Worm (Caenorhabditis elegans) whole organism, midembryonic: Measurements from ENCODE around the gene oac-50.

Experiments used
- T22C8.4 ChIP-seq: fragments of 200-800 bp; sonication (Bioruptor generic); IDR thresholded peaks from 2 replicates; pipeline ENCODE4 v1.3.6; 2022; ENCODE audit warnings: missing genetic modification characterization, missing compliant biosample characterization
- cog-1 ChIP-seq: sonication (generic microtip); optimal IDR thresholded peaks from 2 replicates; lab custom pipeline; 2016; ENCODE audit warnings: missing genetic modification characterization, missing compliant biosample characterization
- flt-1 ChIP-seq: fragments of 200-800 bp; sonication (Bioruptor generic); IDR thresholded peaks from 2 replicates; pipeline ENCODE4 v1.3.6; 2022; ENCODE audit warnings: missing genetic modification characterization, missing compliant biosample characterization
- klf-2 ChIP-seq: fragments of 200-800 bp; sonication (Bioruptor generic); conservative IDR thresholded peaks from 2 replicates; pipeline ENCODE4 v1.3.6; 2022; ENCODE audit warnings: missing genetic modification reagents, missing genetic modification characterization, missing compliant biosample characterization
- med-1 ChIP-seq: sonication (generic microtip); optimal IDR thresholded peaks from 2 replicates; lab custom pipeline; 2017; ENCODE audit warnings: missing genetic modification characterization, mild to moderate bottlenecking, missing compliant biosample characterization, antibody characterized with exemption, missing genetic modification reagents; ENCODE audit not compliant: insufficient read depth
- ref-1 ChIP-seq: fragments of 200-800 bp; sonication (Bioruptor generic); conservative IDR thresholded peaks from 2 replicates; pipeline ENCODE4 v1.3.6; 2022; ENCODE audit warnings: missing genetic modification reagents, missing genetic modification characterization, missing compliant biosample characterization
- tab-1 ChIP-seq: fragments of 200-800 bp; sonication (Bioruptor generic); IDR thresholded peaks from 2 replicates; pipeline ENCODE4 v1.3.6; 2022; ENCODE audit warnings: missing genetic modification characterization, missing compliant biosample characterization
- ztf-23 ChIP-seq: fragments of 200-800 bp; sonication (Bioruptor generic); IDR thresholded peaks from 2 replicates; pipeline ENCODE4 v1.3.6; 2022; ENCODE audit warnings: missing genetic modification reagents, missing genetic modification characterization, missing compliant biosample characterization
- ztf-29 ChIP-seq: fragments of 200-800 bp; sonication (Bioruptor generic); IDR thresholded peaks from 2 replicates; pipeline ENCODE4 v1.3.6; 2022; ENCODE audit warnings: missing genetic modification reagents, missing genetic modification characterization, missing compliant biosample characterization

The oac-50 gene

DNA sequence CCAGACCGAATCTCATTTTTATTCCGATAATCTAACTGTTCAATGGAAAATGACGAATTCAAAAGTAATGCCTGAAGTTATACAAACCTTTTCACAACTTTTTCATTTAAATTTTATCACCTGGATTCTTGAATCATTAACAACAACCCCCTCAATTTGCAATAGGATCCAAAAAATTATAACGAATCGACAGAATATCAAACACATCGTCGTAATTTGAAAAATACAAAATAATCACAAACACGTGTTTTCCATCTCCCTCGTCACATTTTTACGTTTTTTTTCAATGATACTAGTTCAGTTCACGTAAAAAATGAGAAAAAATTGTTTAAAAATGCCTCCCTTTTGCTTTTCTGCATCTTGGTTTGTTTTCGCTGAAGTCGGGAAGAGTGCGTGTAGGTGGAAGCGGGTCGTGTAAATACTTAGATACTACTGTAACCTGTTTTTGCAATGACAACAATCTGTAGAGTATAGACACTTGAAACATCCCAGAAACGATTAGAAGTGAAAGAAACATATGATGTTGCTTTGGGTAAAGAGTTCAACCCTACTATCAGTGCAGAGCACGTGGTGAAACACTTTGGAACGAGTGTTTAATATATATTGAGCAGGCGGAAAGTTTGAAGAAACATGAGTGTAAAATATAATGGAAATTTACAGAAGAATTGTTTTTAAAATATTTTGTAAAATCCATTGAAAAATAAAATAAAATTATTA is at the start of gene oac-50:
TSS of gene oac-50 (minus strand) at position 219 of the 717 bp plus-strand sequence.
- TF ChIP-seq ztf-23 (GFP tag; lab: Robert Waterston, UW) (no peak), klf-2 (GFP tag; lab: Robert Waterston, UW) (no peak), tab-1 (GFP tag; lab: Robert Waterston, UW) (no peak), med-1 (no peak), ztf-29 (GFP tag; lab: Robert Waterston, UW) (no peak), cog-1 (tag; lab: Kevin White, UChicago) (no peak), flt-1 (GFP tag; lab: Robert Waterston, UW) (no peak), T22C8.4 (GFP tag; lab: Robert Waterston, UW) (no peak), ref-1 (no peak)

DNA sequence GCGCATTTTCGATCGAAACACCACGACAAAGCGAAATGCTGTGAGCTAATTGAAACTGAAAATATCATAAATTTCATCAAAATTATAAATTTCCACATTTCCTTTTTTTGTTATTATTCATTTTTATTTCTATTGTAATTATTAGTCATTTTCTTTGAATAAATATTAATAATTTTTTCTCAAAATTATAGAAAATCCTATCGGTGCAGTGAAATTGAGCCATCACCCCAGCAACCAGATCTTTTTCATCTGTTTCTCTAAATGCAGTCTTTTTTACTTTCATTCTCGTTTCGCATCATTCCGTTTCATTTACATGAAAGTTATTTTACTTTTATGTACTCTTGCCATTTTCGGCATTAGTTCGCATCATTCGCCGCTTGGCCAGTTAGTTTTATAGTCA is 48.7 kb upstream of the oac-50 start, which contains the start of gene F21C10.13:
TSS of gene F21C10.13 (plus strand) at position 301 of the 400 bp plus-strand sequence.
- TF ChIP-seq ztf-23 (GFP tag; lab: Robert Waterston, UW) (no peak), ref-1 (no peak), ztf-29 (GFP tag; lab: Robert Waterston, UW) (no peak), tab-1 (GFP tag; lab: Robert Waterston, UW) (no peak), med-1 (no peak)

DNA sequence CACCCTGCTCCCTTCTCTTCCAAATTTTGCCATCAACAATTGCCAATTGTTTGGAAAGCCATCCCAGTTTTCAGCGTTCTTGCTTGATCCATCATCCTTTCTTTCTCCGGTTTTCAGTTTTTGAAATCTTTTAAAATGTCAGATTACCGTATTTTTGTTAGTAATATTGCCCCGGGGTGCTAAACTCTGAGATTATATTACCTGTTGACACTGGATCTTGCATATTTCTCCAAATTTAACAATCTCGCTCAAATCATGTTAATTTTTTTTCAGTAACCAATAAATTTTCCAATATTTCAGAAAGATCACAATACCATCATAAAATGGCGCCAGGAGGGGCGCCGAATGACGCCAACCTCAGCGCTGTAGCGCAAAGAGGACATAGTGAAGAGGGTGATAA is 39.1 kb upstream of the oac-50 start, which contains the start of gene F21C10.7:
TSS of gene F21C10.7 (plus strand) at position 301 of the 400 bp plus-strand sequence.
- TF ChIP-seq ref-1 (no peak), flt-1 (GFP tag; lab: Robert Waterston, UW) (no peak), klf-2 (GFP tag; lab: Robert Waterston, UW) (no peak), T22C8.4 (GFP tag; lab: Robert Waterston, UW) (no peak), ztf-29 (GFP tag; lab: Robert Waterston, UW) (no peak), med-1 (no peak), cog-1 (tag; lab: Kevin White, UChicago) (no peak)

DNA sequence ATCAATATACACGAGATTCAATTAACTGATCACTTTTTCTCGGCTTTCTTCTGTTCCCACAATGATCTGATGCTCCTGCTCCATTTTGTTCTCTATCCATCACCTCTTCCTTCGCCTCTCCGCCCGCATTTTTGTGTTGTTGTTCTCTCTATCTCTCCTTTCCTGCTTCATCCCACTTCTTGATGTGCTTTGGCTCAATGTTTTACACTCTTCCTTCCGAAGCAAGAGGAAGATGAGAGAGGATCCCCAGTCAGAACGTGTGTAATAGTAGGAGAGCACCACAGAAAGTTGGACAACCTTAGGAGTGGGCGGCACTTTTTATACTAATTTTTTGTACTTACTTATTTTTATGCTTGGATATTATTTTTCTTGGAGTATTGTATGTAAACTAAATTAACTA is 38.6 kb upstream of the oac-50 start:
- TF ChIP-seq cog-1 (tag; lab: Kevin White, UChicago) (no peak), ref-1 (no peak), ztf-29 (GFP tag; lab: Robert Waterston, UW) (no peak), ztf-23 (GFP tag; lab: Robert Waterston, UW) (no peak), flt-1 (GFP tag; lab: Robert Waterston, UW) (no peak), T22C8.4 (GFP tag; lab: Robert Waterston, UW) (no peak), med-1 (no peak), klf-2 (GFP tag; lab: Robert Waterston, UW) (no peak), tab-1 (GFP tag; lab: Robert Waterston, UW) (no peak)

DNA sequence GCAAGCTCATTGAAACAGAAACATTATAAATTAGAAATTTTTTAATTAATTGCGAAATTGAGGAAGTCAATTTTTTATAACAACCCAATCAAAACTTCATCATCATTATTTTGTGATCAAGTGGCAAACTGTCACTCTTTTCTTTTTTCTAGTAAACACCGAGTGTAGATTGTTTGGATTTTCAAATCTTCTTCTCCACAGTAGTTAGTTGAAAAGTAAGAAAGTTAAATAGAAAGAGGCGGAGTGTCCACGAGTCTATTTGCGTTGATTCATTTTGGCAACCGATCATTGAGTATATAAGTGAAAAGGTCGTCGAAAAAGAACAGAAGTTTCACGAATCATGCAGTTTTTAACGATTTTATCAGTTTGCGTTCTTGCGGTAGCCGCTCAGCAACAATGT is 35.9 kb upstream of the oac-50 start, which contains the start of gene pqn-31:
TSS of gene pqn-31 (plus strand) at position 301 of the 400 bp plus-strand sequence.
- no peak for TF ChIP-seq flt-1 (GFP tag; lab: Robert Waterston, UW)
- TF ChIP-seq cog-1 (tag; lab: Kevin White, UChicago) = no peak
- TF ChIP-seq ref-1 = no peak
- TF ChIP-seq med-1 = no peak
- TF ChIP-seq ztf-29 (GFP tag; lab: Robert Waterston, UW) = no peak
- no peak for TF ChIP-seq klf-2 (GFP tag; lab: Robert Waterston, UW)
- no peak for TF ChIP-seq T22C8.4 (GFP tag; lab: Robert Waterston, UW)
- no peak for TF ChIP-seq ztf-23 (GFP tag; lab: Robert Waterston, UW)
- TF ChIP-seq tab-1 (GFP tag; lab: Robert Waterston, UW) = no peak

DNA sequence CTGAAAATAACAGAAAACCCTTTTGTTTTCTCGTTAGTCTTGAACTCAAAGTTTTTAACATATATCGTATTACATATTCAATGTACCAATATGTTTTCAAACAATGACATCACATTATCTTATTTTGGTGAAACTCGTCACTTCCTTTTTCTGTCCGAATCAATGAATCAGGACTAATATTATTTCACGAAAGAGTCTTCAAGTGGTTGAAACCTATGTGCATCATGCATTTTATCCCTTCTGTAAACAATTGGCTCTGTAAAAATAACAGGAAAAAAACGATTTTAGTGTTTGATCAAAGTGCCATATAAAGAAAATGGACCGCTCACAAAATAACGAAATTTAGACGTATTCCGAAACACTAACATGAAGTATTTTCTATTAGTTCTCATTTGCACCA is 34.9 kb upstream of the oac-50 start, which contains the start of gene F21C10.18:
TSS of gene F21C10.18 (plus strand) at position 301 of the 400 bp plus-strand sequence.
- TF ChIP-seq med-1 = no peak
- no peak for TF ChIP-seq klf-2 (GFP tag; lab: Robert Waterston, UW)
- TF ChIP-seq ztf-29 (GFP tag; lab: Robert Waterston, UW) = no peak
- no peak for TF ChIP-seq cog-1 (tag; lab: Kevin White, UChicago)
- TF ChIP-seq T22C8.4 (GFP tag; lab: Robert Waterston, UW) = no peak
- TF ChIP-seq flt-1 (GFP tag; lab: Robert Waterston, UW) = no peak

DNA sequence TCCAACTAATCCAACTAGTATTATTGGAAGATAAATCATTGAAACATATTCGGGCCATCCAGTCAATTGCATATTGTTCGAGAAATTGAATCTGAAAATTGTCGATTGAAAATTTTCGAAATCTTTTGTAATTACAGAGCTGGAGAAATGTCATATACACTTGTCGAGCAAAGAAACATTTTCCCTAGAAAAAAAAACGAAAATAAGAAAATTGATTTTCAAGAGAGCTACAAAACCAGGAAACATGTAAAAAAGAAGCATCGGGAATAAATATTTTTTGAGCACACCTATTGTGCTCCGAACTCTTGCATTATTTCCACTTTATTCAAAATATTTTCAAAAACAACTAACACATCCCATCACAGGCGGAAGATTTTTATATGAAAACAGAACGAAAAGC is 27.7 kb upstream of the oac-50 start, which contains the start of gene frpr-6:
TSS of gene frpr-6 (minus strand) at position 101 of the 400 bp plus-strand sequence.
- TF ChIP-seq cog-1 (tag; lab: Kevin White, UChicago) = no peak
- no peak for TF ChIP-seq ztf-23 (GFP tag; lab: Robert Waterston, UW)
- TF ChIP-seq T22C8.4 (GFP tag; lab: Robert Waterston, UW) = no peak
- no peak for TF ChIP-seq flt-1 (GFP tag; lab: Robert Waterston, UW)
- TF ChIP-seq ref-1 = no peak

DNA sequence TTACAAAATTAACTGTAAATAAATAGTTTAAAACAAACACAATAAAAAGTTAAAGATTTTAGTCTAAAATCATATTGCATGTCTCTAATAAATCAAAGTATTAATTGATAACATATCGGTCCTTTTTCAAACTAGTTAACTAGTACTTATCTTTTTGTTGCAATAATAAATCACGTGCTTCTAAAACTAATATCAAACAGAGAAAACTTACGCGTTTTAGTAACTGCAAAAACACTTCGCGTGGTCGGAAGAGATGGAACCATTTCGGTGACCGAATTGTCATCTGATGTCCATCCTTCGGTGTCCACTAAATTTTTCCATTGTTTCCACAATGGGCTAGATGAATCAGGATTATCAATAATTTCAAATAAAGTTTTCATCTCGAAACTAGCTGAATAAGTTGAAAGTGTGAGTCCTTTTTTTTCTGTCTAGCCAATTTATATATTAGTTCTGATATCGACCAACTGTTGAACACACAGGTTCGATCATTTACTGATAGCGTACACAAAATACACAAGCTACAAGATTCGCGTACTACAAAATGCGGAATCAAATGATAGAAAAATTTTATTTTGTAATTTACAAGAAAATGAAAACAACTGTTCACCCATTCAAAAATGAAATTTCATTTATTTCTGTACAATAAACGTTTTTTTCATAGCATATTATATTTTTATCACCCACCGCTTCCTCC is 25.1 kb upstream of the oac-50 start, which contains the start of gene F21C10.9:
TSS of gene F21C10.9 (minus strand) at position 417 of the 694 bp plus-strand sequence.
- TF ChIP-seq ztf-29 (GFP tag; lab: Robert Waterston, UW) (no peak), med-1 (no peak), flt-1 (GFP tag; lab: Robert Waterston, UW) (no peak), tab-1 (GFP tag; lab: Robert Waterston, UW) (no peak), cog-1 (tag; lab: Kevin White, UChicago) (no peak), ref-1 (no peak), klf-2 (GFP tag; lab: Robert Waterston, UW) (no peak), T22C8.4 (GFP tag; lab: Robert Waterston, UW) (no peak), ztf-23 (GFP tag; lab: Robert Waterston, UW) (no peak)

DNA sequence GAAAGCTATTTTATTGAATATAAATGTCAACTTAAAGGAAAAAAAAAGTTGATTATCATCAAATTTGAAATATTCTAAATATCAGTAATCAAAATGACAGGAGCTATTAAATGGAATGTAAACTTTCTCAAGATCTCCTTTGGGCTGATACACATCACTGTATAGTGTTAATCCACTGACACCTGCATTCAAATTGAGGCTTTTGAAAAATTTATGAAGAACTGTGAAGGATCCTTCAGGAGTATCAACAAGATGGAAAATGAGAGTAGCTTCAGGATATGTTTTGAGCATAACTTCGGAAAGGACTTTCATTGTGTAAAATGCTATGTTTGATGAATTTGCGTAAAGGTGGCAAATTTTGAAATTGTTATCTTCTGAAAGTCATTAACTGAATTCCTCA is 23.9 kb upstream of the oac-50 start:
- TF ChIP-seq klf-2 (GFP tag; lab: Robert Waterston, UW) (no peak), cog-1 (tag; lab: Kevin White, UChicago) (no peak), ref-1 (no peak), med-1 (no peak), ztf-23 (GFP tag; lab: Robert Waterston, UW) (no peak), T22C8.4 (GFP tag; lab: Robert Waterston, UW) (no peak), ztf-29 (GFP tag; lab: Robert Waterston, UW) (no peak), flt-1 (GFP tag; lab: Robert Waterston, UW) (no peak), tab-1 (GFP tag; lab: Robert Waterston, UW) (no peak)
